Worm (Caenorhabditis elegans) whole organism, young adult: ENCODE measurements around the gene cyp-44A1.

Source experiments
- ama-1 ChIP-seq, 3 experiments: fragments of 150-350 bp in 1 of 3; sonication (generic microtip) in 2 of 3; optimal IDR thresholded peaks; 2 replicates each; lab custom pipeline; 2014 to 2018; ENCODE audit warnings: missing biosample characterization in 2 of 3, missing genetic modification characterization in 2 of 3, missing genetic modification reagents in 2 of 3
- fkh-3 ChIP-seq: sonication (generic microtip); optimal IDR thresholded peaks from 2 replicates; lab custom pipeline; 2016; ENCODE audit warnings: mild to moderate bottlenecking, missing genetic modification characterization, missing compliant biosample characterization
- mel-28 ChIP-seq: sonication (generic microtip); optimal IDR thresholded peaks from 2 replicates; lab custom pipeline; 2016; ENCODE audit warnings: borderline replicate concordance, mild to moderate bottlenecking, missing genetic modification characterization, missing compliant biosample characterization
- nhr-80 ChIP-seq: sonication (generic microtip); optimal IDR thresholded peaks from 2 replicates; lab custom pipeline; 2016; ENCODE audit warnings: missing genetic modification characterization, missing compliant biosample characterization
- ztf-28 ChIP-seq: fragments of 200-800 bp; sonication (Bioruptor generic); IDR thresholded peaks from 2 replicates; pipeline ENCODE4 v1.3.6; 2022; ENCODE audit warnings: missing genetic modification reagents, missing genetic modification characterization, missing compliant biosample characterization
- ztf-6 ChIP-seq: fragments of 200-800 bp; sonication (Bioruptor generic); IDR thresholded peaks from 2 replicates; pipeline ENCODE4 v1.3.6; 2022; ENCODE audit warnings: missing genetic modification reagents, missing genetic modification characterization, missing compliant biosample characterization

- TF ChIP-seq ztf-28 (no peak), nhr-80 (tag; lab: Kevin White, UChicago) (no peak), mel-28 (tag; lab: Kevin White, UChicago) (no peak), ama-1 (optimal IDR thresholded peaks at IDR 0.05; lab: Kevin White, UChicago) (no peak), ama-1 (GFP tag; optimal IDR thresholded peaks at IDR 0.05; lab: Kevin White, UChicago) (no peak), ztf-6 (GFP tag; lab: Robert Waterston, UW) (no peak), fkh-3 (tag; lab: Kevin White, UChicago) (no peak)
Measured at ce11 chrII:5474946-5475345, 28.9 kb upstream of the cyp-44A1 start, which contains the start of gene ilcr-2.
